Worm (Caenorhabditis elegans) whole organism, midembryonic: ENCODE results near the gene F36A4.1.

Source experiments
- T22C8.4 ChIP-seq: fragments of 200-800 bp; sonication (Bioruptor generic); IDR thresholded peaks from 2 replicates; pipeline ENCODE4 v1.3.6; 2022; ENCODE audit warnings: missing genetic modification characterization, missing compliant biosample characterization
- cog-1 ChIP-seq: sonication (generic microtip); optimal IDR thresholded peaks from 2 replicates; lab custom pipeline; 2016; ENCODE audit warnings: missing genetic modification characterization, missing compliant biosample characterization
- flt-1 ChIP-seq: fragments of 200-800 bp; sonication (Bioruptor generic); IDR thresholded peaks from 2 replicates; pipeline ENCODE4 v1.3.6; 2022; ENCODE audit warnings: missing genetic modification characterization, missing compliant biosample characterization
- klf-2 ChIP-seq: fragments of 200-800 bp; sonication (Bioruptor generic); conservative IDR thresholded peaks from 2 replicates; pipeline ENCODE4 v1.3.6; 2022; ENCODE audit warnings: missing genetic modification reagents, missing genetic modification characterization, missing compliant biosample characterization
- med-1 ChIP-seq: sonication (generic microtip); optimal IDR thresholded peaks from 2 replicates; lab custom pipeline; 2017; ENCODE audit warnings: missing genetic modification characterization, mild to moderate bottlenecking, missing compliant biosample characterization, antibody characterized with exemption, missing genetic modification reagents; ENCODE audit not compliant: insufficient read depth
- ref-1 ChIP-seq: fragments of 200-800 bp; sonication (Bioruptor generic); conservative IDR thresholded peaks from 2 replicates; pipeline ENCODE4 v1.3.6; 2022; ENCODE audit warnings: missing genetic modification reagents, missing genetic modification characterization, missing compliant biosample characterization
- tab-1 ChIP-seq: fragments of 200-800 bp; sonication (Bioruptor generic); IDR thresholded peaks from 2 replicates; pipeline ENCODE4 v1.3.6; 2022; ENCODE audit warnings: missing genetic modification characterization, missing compliant biosample characterization
- ztf-23 ChIP-seq: fragments of 200-800 bp; sonication (Bioruptor generic); IDR thresholded peaks from 2 replicates; pipeline ENCODE4 v1.3.6; 2022; ENCODE audit warnings: missing genetic modification reagents, missing genetic modification characterization, missing compliant biosample characterization

- no peak for TF ChIP-seq T22C8.4 (GFP tag; lab: Robert Waterston, UW)
- no peak for TF ChIP-seq ztf-23 (GFP tag; lab: Robert Waterston, UW)
- TF ChIP-seq med-1 (GFP tag; lab: Kevin White, UChicago) = no peak
- TF ChIP-seq tab-1 (GFP tag; lab: Robert Waterston, UW) = no peak
- no peak for TF ChIP-seq klf-2 (GFP tag; lab: Robert Waterston, UW)
- no peak for TF ChIP-seq cog-1 (tag; lab: Kevin White, UChicago)
- no peak for TF ChIP-seq flt-1 (GFP tag; lab: Robert Waterston, UW)
- TF ChIP-seq ref-1 (GFP tag; lab: Robert Waterston, UW) = no peak
Observed at ce11 chrIV:4264649-4265048, 7.6 kb upstream of the F36A4.1 start.
